Fruit fly (Drosophila melanogaster) S2 (cell line): Measurements from ENCODE around the gene CG7179.

ENCODE experiments used
- CG8478 ChIP-seq: fragments of >200 bp; optimal IDR thresholded peaks from 2 replicates; lab custom pipeline; 2018
- CTCF ChIP-seq, 2 experiments: fragments of >200 bp; optimal IDR thresholded peaks; 2 replicates each; lab custom pipeline; 2018

- TF ChIP-seq CTCF (optimal IDR thresholded peaks at IDR 0.05; lab: Kevin White, UChicago) (no peak), CG8478 (lab: Kevin White, UChicago) (no peak)
Observed at dm6 chr2L:7741437-7741836, 36.4 kb downstream of the CG7179 start, which contains the start of gene Acp1.
